Worm (Caenorhabditis elegans) whole organism, L4/young adult: ENCODE measurements around the gene T21E8.6.

ENCODE experiments used
- W03F9.2 ChIP-seq: fragments of 150-350 bp; optimal IDR thresholded peaks from 2 replicates; lab custom pipeline; 2014; ENCODE audit warnings: missing biosample characterization, missing genetic modification characterization
- dao-5 ChIP-seq: sonication (generic microtip); optimal IDR thresholded peaks from 2 replicates; lab custom pipeline; 2016; ENCODE audit warnings: missing genotype, missing genetic modification characterization, moderate library complexity, missing compliant biosample characterization
- him-1 ChIP-seq: sonication (generic microtip); optimal IDR thresholded peaks from 2 replicates; lab custom pipeline; 2016; ENCODE audit warnings: missing genotype, missing genetic modification reagents, missing genetic modification characterization, missing compliant biosample characterization

DNA sequence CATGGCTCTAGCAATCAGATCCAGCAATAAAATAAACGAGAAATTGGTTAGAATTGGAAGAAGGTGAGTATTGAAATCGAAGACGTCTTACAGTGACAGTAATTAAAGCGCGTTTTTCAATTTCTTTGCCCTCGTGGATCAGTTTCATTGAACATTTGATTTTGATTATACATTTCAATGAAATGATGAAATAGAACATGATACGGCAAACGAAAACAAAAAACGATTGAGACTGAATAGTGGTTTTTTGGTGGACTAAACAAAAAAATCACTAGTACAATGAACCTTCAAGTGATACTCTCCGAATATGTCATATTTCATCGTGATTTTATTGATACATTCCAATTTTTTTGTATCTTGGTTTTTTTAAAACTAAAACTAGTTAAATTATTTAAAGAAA, 14.4 kb downstream of the T21E8.6 start, which contains the start of gene haly-1:
- no peak for TF ChIP-seq him-1 (tag; lab: Kevin White, UChicago)
- TF ChIP-seq dao-5 (tag; lab: Kevin White, UChicago): no peak
- no peak for TF ChIP-seq W03F9.2 (tag; lab: Kevin White, UChicago)
